Worm (Caenorhabditis elegans) whole organism, late embryonic: ENCODE measurements around the gene R13A1.3.

ENCODE experiments used
- C08G9.2 ChIP-seq: sonication (generic microtip); optimal IDR thresholded peaks from 2 replicates; lab custom pipeline; 2016; ENCODE audit warnings: mild to moderate bottlenecking, missing genetic modification characterization, moderate library complexity, missing compliant biosample characterization
- C38D4.7 ChIP-seq: fragments of 200-800 bp; sonication (Bioruptor generic); optimal IDR thresholded peaks from 2 replicates; lab custom pipeline; 2018; ENCODE audit warnings: mild to moderate bottlenecking, missing genetic modification characterization, moderate library complexity, missing compliant biosample characterization
- K02D7.2 ChIP-seq: sonication (generic microtip); optimal IDR thresholded peaks from 2 replicates; lab custom pipeline; 2017; ENCODE audit warnings: mild to moderate bottlenecking, missing genetic modification characterization, missing compliant biosample characterization
- T23F11.4 ChIP-seq: fragments of 200-800 bp; sonication (Bioruptor generic); optimal IDR thresholded peaks from 2 replicates; lab custom pipeline; 2018; ENCODE audit warnings: mild to moderate bottlenecking, missing genetic modification characterization, missing compliant biosample characterization
- Y22D7AL.16 ChIP-seq: sonication (generic microtip); optimal IDR thresholded peaks from 2 replicates; lab custom pipeline; 2016; ENCODE audit warnings: missing genetic modification characterization, missing compliant biosample characterization
- ama-1 ChIP-seq: fragments of 150-350 bp; optimal IDR thresholded peaks from 2 replicates; lab custom pipeline; 2014
- ceh-18 ChIP-seq: sonication (generic microtip); optimal IDR thresholded peaks from 2 replicates; lab custom pipeline; 2016; ENCODE audit warnings: missing genetic modification characterization, missing compliant biosample characterization
- ceh-19 ChIP-seq: fragments of 200-800 bp; sonication (Bioruptor generic); optimal IDR thresholded peaks from 2 replicates; lab custom pipeline; 2018; ENCODE audit warnings: mild to moderate bottlenecking, missing genetic modification characterization, missing compliant biosample characterization
- ceh-2 ChIP-seq: sonication (generic microtip); optimal IDR thresholded peaks from 2 replicates; lab custom pipeline; 2016; ENCODE audit warnings: missing genotype, missing genetic modification characterization, missing compliant biosample characterization
- ceh-22 ChIP-seq: sonication (generic microtip); optimal IDR thresholded peaks from 2 replicates; lab custom pipeline; 2017; ENCODE audit warnings: missing biosample characterization, missing genetic modification characterization
- ceh-24 ChIP-seq: sonication (generic microtip); optimal IDR thresholded peaks from 2 replicates; lab custom pipeline; 2016; ENCODE audit warnings: mild to moderate bottlenecking, missing genetic modification characterization, missing compliant biosample characterization
- ceh-30 ChIP-seq: fragments of 150-350 bp; optimal IDR thresholded peaks from 2 replicates; lab custom pipeline; 2014; ENCODE audit warnings: missing biosample characterization, missing genetic modification characterization
- ceh-31 ChIP-seq: sonication (generic microtip); optimal IDR thresholded peaks from 2 replicates; lab custom pipeline; 2016; ENCODE audit warnings: missing genetic modification characterization, missing compliant biosample characterization
- ceh-34 ChIP-seq: sonication (generic microtip); optimal IDR thresholded peaks from 2 replicates; lab custom pipeline; 2016; ENCODE audit warnings: mild to moderate bottlenecking, missing genetic modification characterization, missing compliant biosample characterization
- ceh-6 ChIP-seq: fragments of 200-800 bp; sonication (Bioruptor generic); optimal IDR thresholded peaks from 2 replicates; lab custom pipeline; 2018; ENCODE audit warnings: mild to moderate bottlenecking, missing genetic modification characterization, missing compliant biosample characterization
- ceh-9 ChIP-seq: sonication (generic microtip); optimal IDR thresholded peaks from 2 replicates; lab custom pipeline; 2016; ENCODE audit warnings: mild to moderate bottlenecking, missing genetic modification characterization, inconsistent platforms, missing compliant biosample characterization
- che-1 ChIP-seq: sonication (generic microtip); optimal IDR thresholded peaks from 2 replicates; lab custom pipeline; 2016; ENCODE audit warnings: mild to moderate bottlenecking, missing genetic modification characterization, missing compliant biosample characterization
- dmd-4 ChIP-seq: sonication (generic microtip); optimal IDR thresholded peaks from 2 replicates; lab custom pipeline; 2016; ENCODE audit warnings: borderline replicate concordance, missing genetic modification characterization, missing compliant biosample characterization
- dve-1 ChIP-seq: sonication (generic microtip); optimal IDR thresholded peaks from 2 replicates; lab custom pipeline; 2017; ENCODE audit warnings: antibody characterized with exemption, mild to moderate bottlenecking, missing genetic modification characterization, missing compliant biosample characterization
- elt-2 ChIP-seq: sonication (generic microtip); optimal IDR thresholded peaks from 2 replicates; lab custom pipeline; 2016; ENCODE audit warnings: missing genetic modification reagents, missing genetic modification characterization, missing compliant biosample characterization
- ets-4 ChIP-seq: sonication (generic microtip); optimal IDR thresholded peaks from 2 replicates; lab custom pipeline; 2016; ENCODE audit warnings: missing genetic modification characterization, missing compliant biosample characterization
- eyg-1 ChIP-seq: sonication (generic microtip); optimal IDR thresholded peaks from 2 replicates; lab custom pipeline; 2016; ENCODE audit warnings: missing genotype, missing genetic modification characterization, missing compliant biosample characterization
- fax-1 ChIP-seq: sonication (generic microtip); optimal IDR thresholded peaks from 2 replicates; lab custom pipeline; 2016; ENCODE audit warnings: missing genotype, missing genetic modification characterization, missing compliant biosample characterization
- fkh-6 ChIP-seq: sonication (generic microtip); optimal IDR thresholded peaks from 2 replicates; lab custom pipeline; 2016; ENCODE audit warnings: missing genetic modification characterization, missing compliant biosample characterization
- gmeb-2 ChIP-seq: sonication (generic microtip); optimal IDR thresholded peaks from 2 replicates; lab custom pipeline; 2016; ENCODE audit warnings: missing genetic modification characterization, inconsistent platforms, missing compliant biosample characterization
- hlh-6 ChIP-seq: sonication (generic microtip); optimal IDR thresholded peaks from 2 replicates; lab custom pipeline; 2016; ENCODE audit warnings: missing genotype, missing genetic modification characterization, missing compliant biosample characterization
- hlh-8 ChIP-seq: sonication (generic microtip); optimal IDR thresholded peaks from 2 replicates; lab custom pipeline; 2016; ENCODE audit warnings: missing genotype, missing genetic modification characterization, missing compliant biosample characterization
- lim-6 ChIP-seq: sonication (generic microtip); optimal IDR thresholded peaks from 2 replicates; lab custom pipeline; 2016; ENCODE audit warnings: missing genetic modification characterization, missing compliant biosample characterization
- madf-2 ChIP-seq: sonication (generic microtip); optimal IDR thresholded peaks from 2 replicates; lab custom pipeline; 2017; ENCODE audit warnings: missing genetic modification characterization, missing compliant biosample characterization
- mec-3 ChIP-seq: sonication (generic microtip); optimal IDR thresholded peaks from 2 replicates; lab custom pipeline; 2016; ENCODE audit warnings: borderline replicate concordance, missing genetic modification characterization, missing compliant biosample characterization
- nfya-1 ChIP-seq: sonication (generic microtip); optimal IDR thresholded peaks from 2 replicates; lab custom pipeline; 2017; ENCODE audit warnings: missing genetic modification characterization, mild to moderate bottlenecking, missing compliant biosample characterization, antibody characterized with exemption, moderate library complexity
- nhr-232 ChIP-seq: sonication (generic microtip); optimal IDR thresholded peaks from 2 replicates; lab custom pipeline; 2016; ENCODE audit warnings: missing genetic modification characterization, missing compliant biosample characterization
- npax-4 ChIP-seq: sonication (generic microtip); optimal IDR thresholded peaks from 2 replicates; lab custom pipeline; 2016; ENCODE audit warnings: missing genetic modification characterization, missing compliant biosample characterization
- pha-2 ChIP-seq: sonication (generic microtip); optimal IDR thresholded peaks from 2 replicates; lab custom pipeline; 2017; ENCODE audit warnings: mild to moderate bottlenecking, missing genetic modification characterization, missing compliant biosample characterization
- pha-4 ChIP-seq: fragments of 150-350 bp; optimal IDR thresholded peaks from 2 replicates; lab custom pipeline; 2018; ENCODE audit warnings: missing biosample characterization, missing genetic modification reagents, missing genetic modification characterization
- pqm-1 ChIP-seq: sonication (generic microtip); optimal IDR thresholded peaks from 2 replicates; lab custom pipeline; 2016; ENCODE audit warnings: missing genetic modification characterization, missing compliant biosample characterization
- ref-2 ChIP-seq: sonication (generic microtip); optimal IDR thresholded peaks from 2 replicates; lab custom pipeline; 2016; ENCODE audit warnings: missing genetic modification characterization, missing compliant biosample characterization
- rnt-1 ChIP-seq: sonication (generic microtip); optimal IDR thresholded peaks from 2 replicates; lab custom pipeline; 2016; ENCODE audit warnings: missing genetic modification characterization, missing compliant biosample characterization
- sox-2 ChIP-seq: fragments of 200-800 bp; sonication (Bioruptor generic); IDR thresholded peaks from 2 replicates; pipeline ENCODE4 v1.3.6; 2022; ENCODE audit warnings: missing genetic modification reagents, missing genetic modification characterization, missing compliant biosample characterization
- tbx-7 ChIP-seq: sonication (generic microtip); optimal IDR thresholded peaks from 2 replicates; lab custom pipeline; 2016; ENCODE audit warnings: missing genotype, missing genetic modification characterization, missing compliant biosample characterization
- ttx-3 ChIP-seq: sonication (generic microtip); optimal IDR thresholded peaks from 2 replicates; lab custom pipeline; 2016; ENCODE audit warnings: missing genetic modification reagents, missing genetic modification characterization, missing compliant biosample characterization
- unc-3 ChIP-seq, 2 experiments: fragments of 200-800 bp in 1 of 2; sonication (Bioruptor generic) in 1 of 2; sonication (generic microtip) in 1 of 2; conservative IDR thresholded peaks in 1 of 2; optimal IDR thresholded peaks in 1 of 2; 2 replicates each; pipeline versions ENCODE4 v1.3.6 to Lab custom; 2016 to 2022; ENCODE audit warnings: missing compliant biosample characterization in 2 of 2, missing genetic modification characterization in 2 of 2, missing genetic modification reagents in 1 of 2
- unc-42 ChIP-seq: sonication (generic microtip); optimal IDR thresholded peaks from 2 replicates; lab custom pipeline; 2016; ENCODE audit warnings: missing genotype, missing genetic modification characterization, missing compliant biosample characterization
- unc-86 ChIP-seq: sonication (generic microtip); optimal IDR thresholded peaks from 2 replicates; lab custom pipeline; 2016; ENCODE audit warnings: missing genetic modification characterization, missing compliant biosample characterization
- zip-5 ChIP-seq: sonication (generic microtip); optimal IDR thresholded peaks from 2 replicates; lab custom pipeline; 2016; ENCODE audit warnings: missing genetic modification characterization, missing compliant biosample characterization

Gene R13A1.3

ce11 chrIV:7222088-7222487, 18.3 kb downstream of the R13A1.3 start:
- no peak for TF ChIP-seq hlh-8 (tag; lab: Kevin White, UChicago)
- peak; percentile 66 for TF ChIP-seq unc-42 (tag; lab: Kevin White, UChicago)
- TF ChIP-seq, all 69 proteins: peak for 1

- TF ChIP-seq C38D4.7 (GFP tag; lab: Kevin White, UChicago) (no peak), fax-1 (tag; lab: Kevin White, UChicago) (no peak), ttx-3 (tag; lab: Kevin White, UChicago) (no peak), ref-2 (no peak), pha-4 (tag; lab: Kevin White, UChicago) (no peak), lim-6 (tag; lab: Kevin White, UChicago) (no peak), ceh-2 (no peak), ceh-18 (tag; lab: Kevin White, UChicago) (no peak), T23F11.4 (no peak), rnt-1 (tag; lab: Kevin White, UChicago) (no peak), K02D7.2 (tag; lab: Kevin White, UChicago) (no peak), ceh-19 (GFP tag; lab: Kevin White, UChicago) (no peak), pqm-1 (no peak), fkh-6 (tag; lab: Kevin White, UChicago) (no peak), dmd-4 (tag; lab: Kevin White, UChicago) (no peak), pha-2 (tag; lab: Kevin White, UChicago) (no peak)
These were observed 23.3 kb downstream of the R13A1.3 start, which contains the start of gene R13A1.10 for ce11 chrIV:7227072-7227471. Gene R13A1.10, minus strand, starts transcription at chrIV:7227172.

DNA sequence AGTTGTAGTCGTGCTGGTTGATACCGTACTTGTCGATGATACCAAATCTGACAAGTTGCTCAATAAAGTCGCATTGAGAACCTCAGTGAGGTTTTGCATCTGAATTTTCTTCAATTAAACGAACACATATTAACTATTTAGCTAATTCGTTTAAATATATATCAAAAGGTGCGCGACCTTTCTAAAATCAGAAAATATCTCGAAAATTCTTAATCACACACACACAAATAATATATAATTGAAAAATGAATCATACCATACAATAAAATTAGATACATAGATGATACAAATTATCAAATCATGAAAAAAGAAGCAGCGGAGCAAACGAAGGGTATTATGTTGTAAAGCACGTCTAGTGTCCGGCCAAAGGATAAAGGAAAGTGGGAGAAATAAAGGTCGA, 24.4 kb downstream of the R13A1.3 start, which contains the start of gene D2024.5:
Gene D2024.5, minus strand, starts transcription at position 101 of the 400 bp plus-strand sequence.
- TF ChIP-seq ceh-9 (tag; lab: Kevin White, UChicago), result no peak
- no peak for TF ChIP-seq ttx-3 (tag; lab: Kevin White, UChicago)
- no peak for TF ChIP-seq ceh-6
- no peak for TF ChIP-seq nhr-232
- TF ChIP-seq npax-4 (tag; lab: Kevin White, UChicago), result no peak
- no peak for TF ChIP-seq che-1 (tag; lab: Kevin White, UChicago)
- TF ChIP-seq dmd-4 (tag; lab: Kevin White, UChicago), result no peak
- TF ChIP-seq ceh-19 (GFP tag; lab: Kevin White, UChicago), result no peak
- no peak for TF ChIP-seq ets-4 (tag; lab: Kevin White, UChicago)
- no peak for TF ChIP-seq unc-3 (GFP tag; conservative IDR thresholded peaks at IDR 0.05; lab: Robert Waterston, UW)
- TF ChIP-seq unc-3 (tag; optimal IDR thresholded peaks at IDR 0.05; lab: Kevin White, UChicago), result no peak
- TF ChIP-seq hlh-8 (tag; lab: Kevin White, UChicago), result no peak
- TF ChIP-seq pha-2 (tag; lab: Kevin White, UChicago), result no peak
- no peak for TF ChIP-seq ceh-31
- TF ChIP-seq zip-5, result no peak
- TF ChIP-seq dve-1, result no peak
- TF ChIP-seq ceh-22, result no peak
- no peak for TF ChIP-seq sox-2 (GFP tag; lab: Robert Waterston, UW)
- TF ChIP-seq unc-86 (tag; lab: Kevin White, UChicago), result no peak
- TF ChIP-seq gmeb-2 (tag; lab: Kevin White, UChicago), result no peak
- TF ChIP-seq Y22D7AL.16, result no peak

DNA sequence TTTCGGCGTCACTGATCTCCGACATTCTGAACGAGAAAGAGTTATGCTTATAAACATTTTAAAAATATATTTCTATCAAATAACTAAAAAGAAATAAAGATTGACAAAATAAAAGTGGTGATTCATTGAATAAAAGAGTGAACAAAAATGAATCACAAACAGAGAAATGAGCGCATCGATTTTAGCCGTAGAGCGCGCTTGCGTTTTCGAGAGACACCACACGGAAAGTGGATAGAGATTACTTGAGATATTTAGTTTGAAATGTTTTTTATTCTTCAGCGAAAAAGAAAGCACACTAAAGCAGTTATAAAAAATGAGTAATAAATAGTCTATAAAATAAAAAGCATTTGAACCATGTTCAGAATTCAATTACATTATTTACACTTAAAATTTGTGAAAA, 26.4 kb downstream of the R13A1.3 start, which contains the start of gene cap-1:
Gene cap-1, minus strand, starts transcription at position 26 of the 400 bp plus-strand sequence.
- TF ChIP-seq rnt-1 (tag; lab: Kevin White, UChicago), result peak; percentile 47
- no peak for TF ChIP-seq ama-1 (lab: Kevin White, UChicago)
- TF ChIP-seq nfya-1, result peak; percentile 5
- TF ChIP-seq ceh-30 (tag; lab: Kevin White, UChicago), result no peak
- TF ChIP-seq pha-2 (tag; lab: Kevin White, UChicago), result no peak
- peak; percentile 39 for TF ChIP-seq hlh-8 (tag; lab: Kevin White, UChicago)
- TF ChIP-seq pha-4 (tag; lab: Kevin White, UChicago), result no peak
- peak; percentile 61 for TF ChIP-seq ceh-34
- no peak for TF ChIP-seq eyg-1
- TF ChIP-seq mec-3 (tag; lab: Kevin White, UChicago), result no peak
- no peak for TF ChIP-seq unc-3 (GFP tag; conservative IDR thresholded peaks at IDR 0.05; lab: Robert Waterston, UW)
- peak; percentile 37 for TF ChIP-seq unc-3 (tag; optimal IDR thresholded peaks at IDR 0.05; lab: Kevin White, UChicago)
- peak; percentile 2 for TF ChIP-seq pqm-1
- no peak for TF ChIP-seq ceh-9 (tag; lab: Kevin White, UChicago)
- no peak for TF ChIP-seq npax-4 (tag; lab: Kevin White, UChicago)
- no peak for TF ChIP-seq ref-2
- peak; percentile 46 for TF ChIP-seq ceh-2
- TF ChIP-seq ceh-24 (tag; lab: Kevin White, UChicago), result no peak
- no peak for TF ChIP-seq ceh-6
- no peak for TF ChIP-seq madf-2 (tag; lab: Kevin White, UChicago)
- no peak for TF ChIP-seq fkh-6 (tag; lab: Kevin White, UChicago)
- TF ChIP-seq dmd-4 (tag; lab: Kevin White, UChicago), result no peak
- TF ChIP-seq elt-2 (tag; lab: Kevin White, UChicago), result peak; percentile 43
- TF ChIP-seq tbx-7 (tag; lab: Kevin White, UChicago), result no peak
- TF ChIP-seq C08G9.2 (tag; lab: Kevin White, UChicago), result peak; percentile 40
- TF ChIP-seq unc-86 (tag; lab: Kevin White, UChicago), result peak; percentile 3
- TF ChIP-seq hlh-6, result no peak
